Fruit fly (Drosophila melanogaster) whole organism, embryonic: ENCODE results near the gene Cp36.

Experiments used
- Antp ChIP-seq: fragments of 200-800 bp; sonication (Bioruptor generic); optimal IDR thresholded peaks from 3 replicates; lab custom pipeline; 2016; ENCODE audit warnings: missing biosample characterization, missing genetic modification characterization
- CG10209 ChIP-seq: fragments of 200-800 bp; sonication (Bioruptor generic); optimal IDR thresholded peaks from 3 replicates; lab custom pipeline; 2017; ENCODE audit warnings: missing biosample characterization, mild to moderate bottlenecking, missing genetic modification characterization, missing genetic modification reagents
- CG10321 ChIP-seq: fragments of 200-800 bp; sonication (Bioruptor generic); IDR thresholded peaks from 2 replicates; pipeline ENCODE4 v1.3.6; 2022; ENCODE audit warnings: missing biosample characterization, missing genetic modification characterization
- CG11504 ChIP-seq: fragments of 200-800 bp; sonication (Bioruptor generic); optimal IDR thresholded peaks from 3 replicates; lab custom pipeline; 2019; ENCODE audit warnings: missing biosample characterization, mild to moderate bottlenecking, missing genetic modification characterization, moderate library complexity
- CG12219 ChIP-seq: fragments of 200-800 bp; sonication (Bioruptor generic); optimal IDR thresholded peaks from 3 replicates; lab custom pipeline; 2018; ENCODE audit warnings: missing biosample characterization, mild to moderate bottlenecking, missing genetic modification characterization
- CG12299 ChIP-seq: fragments of 200-800 bp; sonication (Bioruptor generic); optimal IDR thresholded peaks from 2 replicates; lab custom pipeline; 2018; ENCODE audit warnings: missing biosample characterization, mild to moderate bottlenecking, missing genetic modification characterization
- CG12744 ChIP-seq: fragments of 200-800 bp; sonication (Bioruptor generic); optimal IDR thresholded peaks from 2 replicates; lab custom pipeline; 2016; ENCODE audit warnings: missing biosample characterization, missing genetic modification characterization
- CG13894 ChIP-seq: fragments of 200-800 bp; sonication (Bioruptor generic); optimal IDR thresholded peaks from 3 replicates; lab custom pipeline; 2018; ENCODE audit warnings: missing biosample characterization, mild to moderate bottlenecking, missing genetic modification characterization, moderate library complexity
- CG14667 ChIP-seq: fragments of 200-800 bp; sonication (Bioruptor generic); IDR thresholded peaks from 2 replicates; pipeline ENCODE4 v1.3.6; 2022; ENCODE audit warnings: missing biosample characterization, missing genetic modification characterization
- CG17328 ChIP-seq: fragments of 200-800 bp; sonication (Bioruptor generic); IDR thresholded peaks from 2 replicates; pipeline ENCODE4 v1.3.6; 2022; ENCODE audit warnings: missing biosample characterization, missing genetic modification characterization
- CG17359 ChIP-seq: fragments of 200-800 bp; sonication (Bioruptor generic); optimal IDR thresholded peaks from 3 replicates; lab custom pipeline; 2018; ENCODE audit warnings: missing biosample characterization, mild to moderate bottlenecking, missing genetic modification characterization, moderate library complexity
- CG17612 ChIP-seq: fragments of 200-800 bp; sonication (Bioruptor generic); IDR thresholded peaks from 2 replicates; pipeline ENCODE4 v1.3.6; 2022; ENCODE audit warnings: missing biosample characterization, missing genetic modification characterization
- CG3726 ChIP-seq: fragments of 200-800 bp; sonication (Bioruptor generic); IDR thresholded peaks from 3 replicates; pipeline ENCODE4, ENCODE4 v1.3.6; 2022; ENCODE audit warnings: missing biosample characterization, missing genetic modification characterization
- CG3838 ChIP-seq: fragments of 200-800 bp; sonication (Bioruptor generic); optimal IDR thresholded peaks from 3 replicates; lab custom pipeline; 2016; ENCODE audit warnings: missing biosample characterization, missing genetic modification characterization
- CG4424 ChIP-seq: fragments of 200-800 bp; sonication (Bioruptor generic); optimal IDR thresholded peaks from 3 replicates; lab custom pipeline; 2016; ENCODE audit warnings: missing biosample characterization, missing genetic modification characterization
- CG4854 ChIP-seq: fragments of 200-800 bp; sonication (Bioruptor generic); optimal IDR thresholded peaks from 2 replicates; lab custom pipeline; 2016; ENCODE audit warnings: missing biosample characterization, missing genetic modification characterization, inconsistent platforms
- CG5245 ChIP-seq: fragments of 200-800 bp; sonication (Bioruptor generic); optimal IDR thresholded peaks from 3 replicates; lab custom pipeline; 2016; ENCODE audit warnings: missing biosample characterization, missing genetic modification characterization
- CG5953 ChIP-seq: fragments of 200-800 bp; sonication (Bioruptor generic); IDR thresholded peaks from 2 replicates; pipeline ENCODE4 v1.3.6; 2022; ENCODE audit warnings: missing biosample characterization, missing genetic modification characterization
- CG6272 ChIP-seq: fragments of 200-800 bp; sonication (Bioruptor generic); IDR thresholded peaks from 2 replicates; pipeline ENCODE4 v1.3.6; 2022; ENCODE audit warnings: missing biosample characterization, missing genetic modification characterization
- CG7271 ChIP-seq: fragments of 200-800 bp; sonication (Bioruptor generic); optimal IDR thresholded peaks from 2 replicates; lab custom pipeline; 2018; ENCODE audit warnings: missing biosample characterization, mild to moderate bottlenecking, missing genetic modification characterization, moderate library complexity
- CG8290 ChIP-seq, 3 experiments: fragments of 200-800 bp; sonication (Bioruptor generic); optimal IDR thresholded peaks; 2 replicates each; lab custom pipeline; 2016 to 2019; ENCODE audit warnings: missing biosample characterization in 3 of 3, missing genetic modification characterization in 3 of 3, mild to moderate bottlenecking in 2 of 3, moderate library complexity in 1 of 3
- CG8359 ChIP-seq: fragments of 200-800 bp; sonication (Bioruptor generic); optimal IDR thresholded peaks from 2 replicates; lab custom pipeline; 2017; ENCODE audit warnings: missing biosample characterization, mild to moderate bottlenecking, missing genetic modification characterization, borderline replicate concordance
- CoRest ChIP-seq: fragments of 200-800 bp; sonication (Bioruptor generic); optimal IDR thresholded peaks from 3 replicates; lab custom pipeline; 2018; ENCODE audit warnings: missing biosample characterization, mild to moderate bottlenecking, missing genetic modification characterization, moderate library complexity
- Doc2 ChIP-seq: fragments of 200-800 bp; sonication (Bioruptor generic); IDR thresholded peaks from 2 replicates; pipeline ENCODE4 v1.3.6; 2022; ENCODE audit warnings: missing biosample characterization, missing genetic modification characterization
- ERR ChIP-seq: fragments of 200-800 bp; sonication (Bioruptor generic); optimal IDR thresholded peaks from 2 replicates; lab custom pipeline; 2016; ENCODE audit warnings: missing biosample characterization, missing genetic modification characterization
- Mad ChIP-seq: fragments of 200-800 bp; sonication (Bioruptor generic); optimal IDR thresholded peaks from 2 replicates; lab custom pipeline; 2016; ENCODE audit warnings: missing biosample characterization, missing genetic modification characterization
- Med ChIP-seq: fragments of 200-800 bp; sonication (Bioruptor generic); peaks from one replicate; lab custom pipeline; 2016; ENCODE audit warnings: missing biosample characterization, missing genetic modification characterization, mild to moderate bottlenecking, inconsistent platforms, moderate library complexity
- Myb ChIP-seq: fragments of 200-800 bp; sonication (Bioruptor generic); optimal IDR thresholded peaks from 2 replicates; lab custom pipeline; 2016; ENCODE audit warnings: missing biosample characterization, missing genetic modification characterization
- NFAT ChIP-seq: fragments of 200-800 bp; sonication (Bioruptor generic); IDR thresholded peaks from 2 replicates; pipeline ENCODE4 v1.3.6; 2022; ENCODE audit warnings: missing biosample characterization, missing genetic modification characterization
- Neu2 ChIP-seq: fragments of 200-800 bp; sonication (Bioruptor generic); optimal IDR thresholded peaks from 3 replicates; lab custom pipeline; 2016; ENCODE audit warnings: missing biosample characterization, missing genetic modification characterization, borderline replicate concordance
- Pdp1 ChIP-seq, 2 experiments: fragments of 200-800 bp; sonication (Bioruptor generic); optimal IDR thresholded peaks; 3 replicates each; lab custom pipeline; 2016; ENCODE audit warnings: missing biosample characterization in 2 of 2, missing genetic modification characterization in 2 of 2, mild to moderate bottlenecking in 1 of 2, moderate library complexity in 1 of 2
- amos ChIP-seq: fragments of 200-800 bp; sonication (Bioruptor generic); IDR thresholded peaks from 2 replicates; pipeline ENCODE4 v1.3.6; 2022; ENCODE audit warnings: missing biosample characterization, missing genetic modification characterization; ENCODE audit not compliant: partially characterized antibody
- br ChIP-seq: fragments of >200 bp; optimal IDR thresholded peaks from 2 replicates; lab custom pipeline; 2017
- btn ChIP-seq: fragments of 200-800 bp; sonication (Bioruptor generic); optimal IDR thresholded peaks from 2 replicates; lab custom pipeline; 2016; ENCODE audit warnings: missing biosample characterization, missing genetic modification characterization
- chinmo ChIP-seq: fragments of 200-800 bp; sonication (Bioruptor generic); IDR thresholded peaks from 4 replicates; pipeline ENCODE4 v1.3.6; 2022; ENCODE audit warnings: missing biosample characterization, missing genetic modification characterization; ENCODE audit not compliant: partially characterized antibody
- dan ChIP-seq: fragments of 200-800 bp; sonication (Bioruptor generic); IDR thresholded peaks from 2 replicates; pipeline ENCODE4 v1.3.6; 2022; ENCODE audit warnings: missing biosample characterization, missing genetic modification characterization
- danr ChIP-seq: fragments of 200-800 bp; sonication (Bioruptor generic); IDR thresholded peaks from 2 replicates; pipeline ENCODE4 v1.3.6; 2022; ENCODE audit warnings: missing biosample characterization, missing genetic modification characterization
- gce ChIP-seq: fragments of 200-800 bp; sonication (Bioruptor generic); IDR thresholded peaks from 3 replicates; pipeline ENCODE4 v1.3.6; 2022; ENCODE audit warnings: missing biosample characterization, missing genetic modification characterization
- hkb ChIP-seq, 2 experiments: fragments of 200-800 bp in 1 of 2; fragments of >200 bp in 1 of 2; sonication (Bioruptor generic) in 1 of 2; IDR thresholded peaks in 1 of 2; optimal IDR thresholded peaks in 1 of 2; 2 replicates each; pipeline versions ENCODE4 v1.3.6 to Lab custom; 2017 to 2022; ENCODE audit warnings: missing biosample characterization in 1 of 2, missing genetic modification characterization in 1 of 2
- hth ChIP-seq: fragments of >200 bp; optimal IDR thresholded peaks from 2 replicates; lab custom pipeline; 2017; ENCODE audit warnings: inconsistent platforms
- inv ChIP-seq: fragments of 200-800 bp; sonication (Bioruptor generic); IDR thresholded peaks from 2 replicates; pipeline ENCODE4 v1.3.6; 2022; ENCODE audit warnings: missing biosample characterization, missing genetic modification characterization; ENCODE audit not compliant: partially characterized antibody
- klu ChIP-seq: fragments of 200-800 bp; sonication (Bioruptor generic); IDR thresholded peaks from 2 replicates; pipeline ENCODE4 v1.3.6; 2022; ENCODE audit warnings: missing biosample characterization, missing genetic modification characterization
- kni ChIP-seq: fragments of 200-800 bp; sonication (Bioruptor generic); optimal IDR thresholded peaks from 3 replicates; lab custom pipeline; 2017; ENCODE audit warnings: mild to moderate bottlenecking, missing biosample characterization, missing genetic modification reagents, missing genetic modification characterization
- lab ChIP-seq: fragments of 200-800 bp; sonication (Bioruptor generic); optimal IDR thresholded peaks from 3 replicates; lab custom pipeline; 2017; ENCODE audit warnings: missing biosample characterization, missing genetic modification characterization, mild to moderate bottlenecking, moderate library complexity, missing genetic modification reagents
- lola ChIP-seq, 3 experiments: fragments of >200 bp in 2 of 3; fragments of 200-800 bp in 1 of 3; sonication (Bioruptor generic) in 1 of 3; optimal IDR thresholded peaks; 2 replicates each; lab custom pipeline; 2017 to 2019; ENCODE audit warnings: missing biosample characterization in 3 of 3, missing genetic modification characterization in 3 of 3, mild to moderate bottlenecking in 1 of 3, moderate library complexity in 1 of 3
- shn ChIP-seq: fragments of 200-800 bp; sonication (Bioruptor generic); optimal IDR thresholded peaks from 3 replicates; lab custom pipeline; 2016; ENCODE audit warnings: missing biosample characterization, missing genetic modification characterization
- slbo ChIP-seq: fragments of 200-800 bp; sonication (Bioruptor generic); IDR thresholded peaks from 2 replicates; pipeline ENCODE4 v1.3.6; 2022; ENCODE audit warnings: missing biosample characterization, missing genetic modification characterization
- trem ChIP-seq: fragments of 200-800 bp; optimal IDR thresholded peaks from 3 replicates; lab custom pipeline; 2019; ENCODE audit warnings: missing biosample characterization, mild to moderate bottlenecking, missing genetic modification characterization, moderate library complexity
- ttk ChIP-seq: fragments of 200-800 bp; sonication (Bioruptor generic); IDR thresholded peaks from 2 replicates; pipeline ENCODE4 v2.1.2; 2022; ENCODE audit warnings: missing biosample characterization, missing genetic modification characterization

Gene Cp36

DNA sequence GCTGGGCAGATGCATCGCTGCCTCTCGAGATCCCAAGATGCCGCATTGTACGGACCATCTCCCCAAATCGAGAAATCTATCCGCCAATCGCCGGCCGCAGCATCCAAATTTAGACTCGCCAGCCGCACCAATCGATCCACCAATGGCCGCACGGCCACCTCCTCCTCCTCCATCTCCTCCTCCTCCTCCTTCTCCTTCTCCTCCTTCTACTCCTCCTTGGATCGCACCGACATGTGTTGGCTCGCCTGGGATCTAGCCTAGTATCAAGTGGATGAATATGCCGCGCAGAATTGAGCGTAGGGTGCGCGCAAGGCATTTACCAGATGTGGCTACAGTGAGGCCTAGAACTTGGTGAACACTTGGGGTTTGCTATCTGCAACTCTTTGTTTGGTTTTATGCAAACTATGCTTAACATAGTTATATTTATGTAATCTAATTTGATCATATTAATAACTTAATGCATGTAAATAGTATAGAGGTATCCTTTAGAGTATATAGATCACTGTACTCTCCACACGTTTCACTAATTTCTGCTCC, 24.0 kb upstream of the Cp36 start, which contains the start of gene org-1 (continued):
- TF ChIP-seq CG8359 (GFP tag; lab: Kevin White, UChicago) (peak; percentile 88), hkb (optimal IDR thresholded peaks at IDR 0.05; lab: Kevin White, UChicago) (no peak), hkb (GFP tag; IDR thresholded peaks at IDR 0.05; lab: Robert Waterston, UW) (peak; percentile 97), gce (GFP tag; lab: Robert Waterston, UW) (peak; percentile 97), CG14667 (GFP tag; lab: Robert Waterston, UW) (peak; percentile 97), CG4424 (GFP tag; lab: Kevin White, UChicago) (peak; percentile 97), CG3726 (GFP tag; lab: Robert Waterston, UW) (peak; percentile 96), CG6272 (GFP tag; lab: Robert Waterston, UW) (peak; percentile 97), CG17328 (GFP tag; lab: Robert Waterston, UW) (peak; percentile 98), CG17359 (tag; lab: Kevin White, UChicago) (peak; percentile 96), CG17612 (GFP tag; lab: Robert Waterston, UW) (peak; percentile 89), CG11504 (peak; percentile 94), Pdp1 (GFP tag; optimal IDR thresholded peaks at IDR 0.05; lab: Kevin White, UChicago) (peak; percentile 87 to 93), shn (peak; percentile 62), btn (peak; percentile 67), CG12299 (peak; percentile 88), CG4854 (GFP tag; lab: Kevin White, UChicago) (peak; percentile 77), Med (GFP tag; lab: Kevin White, UChicago) (peak; percentile 95), lola (GFP tag; optimal IDR thresholded peaks at IDR 0.05; lab: Kevin White, UChicago) (peak in 1 of 3 experiments; percentile 95), CG10209 (GFP tag; lab: Kevin White, UChicago) (peak; percentile 93), CoRest (peak; percentile 97), br (lab: Kevin White, UChicago) (no peak), CG12219 (peak; percentile 95), chinmo (GFP tag; lab: Robert Waterston, UW) (no peak), kni (GFP tag; lab: Kevin White, UChicago) (peak; percentile 82), slbo (GFP tag; lab: Robert Waterston, UW) (peak; percentile 97), Doc2 (peak; percentile 86), Mad (GFP tag; lab: Kevin White, UChicago) (peak; percentile 79), Myb (GFP tag; lab: Kevin White, UChicago) (peak; percentile 60), CG5953 (peak; percentile 93), CG8290 (GFP tag; optimal IDR thresholded peaks at IDR 0.05; lab: Kevin White, UChicago) (peak; percentile 91), CG8290 (tag; optimal IDR thresholded peaks at IDR 0.05; lab: Kevin White, UChicago) (peak; percentile 82 to 97), CG5245 (peak; percentile 97), CG3838 (GFP tag; lab: Kevin White, UChicago) (peak; percentile 50), ERR (GFP tag; lab: Kevin White, UChicago) (peak; percentile 58), amos (GFP tag; lab: Robert Waterston, UW) (no peak), trem (tag; lab: Kevin White, UChicago) (peak; percentile 94), inv (GFP tag; lab: Robert Waterston, UW) (peak; percentile 24; the same call in 1 of the 2 replicates), CG7271 (peak; percentile 79), lab (GFP tag; lab: Kevin White, UChicago) (peak; percentile 94), danr (GFP tag; lab: Robert Waterston, UW) (peak; percentile 95), hth (no peak), CG10321 (peak; percentile 73), ttk (GFP tag; lab: Robert Waterston, UW) (peak; percentile 98), Neu2 (GFP tag; lab: Kevin White, UChicago) (no peak), CG12744 (peak; percentile 76), dan (peak; percentile 98), CG13894 (tag; lab: Kevin White, UChicago) (peak; percentile 68), Antp (peak; percentile 84), NFAT (GFP tag; lab: Robert Waterston, UW) (peak; percentile 91), klu (GFP tag; lab: Robert Waterston, UW) (peak; percentile 94)
